Worm (Caenorhabditis elegans) whole organism, mixed stage, embryonic: ENCODE results near the gene cgef-1.

Experiments
- M03D4.4 ChIP-seq: sonication (generic microtip); optimal IDR thresholded peaks from 2 replicates; lab custom pipeline; 2017; ENCODE audit warnings: mild to moderate bottlenecking, missing genetic modification characterization, missing compliant biosample characterization
- ceh-39 ChIP-seq: fragments of 150-350 bp; optimal IDR thresholded peaks from 2 replicates; lab custom pipeline; 2014; ENCODE audit warnings: missing biosample characterization, missing genetic modification characterization
- ceh-43 ChIP-seq: fragments of 200-800 bp; sonication (Bioruptor generic); optimal IDR thresholded peaks from 2 replicates; lab custom pipeline; 2018; ENCODE audit warnings: mild to moderate bottlenecking, missing genetic modification characterization, moderate library complexity, missing compliant biosample characterization
- ces-1 ChIP-seq: fragments of 150-350 bp; optimal IDR thresholded peaks from 2 replicates; lab custom pipeline; 2014; ENCODE audit warnings: missing biosample characterization, missing genetic modification reagents, missing genetic modification characterization
- cnd-1 ChIP-seq: fragments of 200-800 bp; sonication (Bioruptor generic); optimal IDR thresholded peaks from 2 replicates; lab custom pipeline; 2018; ENCODE audit warnings: mild to moderate bottlenecking, missing genetic modification characterization, missing compliant biosample characterization
- drap-1 ChIP-seq: fragments of 200-800 bp; sonication (Bioruptor generic); optimal IDR thresholded peaks from 3 replicates; lab custom pipeline; 2018; ENCODE audit warnings: mild to moderate bottlenecking, missing genetic modification characterization, missing compliant biosample characterization
- elt-1 ChIP-seq: sonication (generic microtip); optimal IDR thresholded peaks from 2 replicates; lab custom pipeline; 2017; ENCODE audit warnings: missing genetic modification characterization, mild to moderate bottlenecking, missing compliant biosample characterization, antibody characterized with exemption, moderate library complexity, borderline replicate concordance; ENCODE audit not compliant: insufficient read depth
- flh-1 ChIP-seq: fragments of 200-800 bp; sonication (Bioruptor generic); optimal IDR thresholded peaks from 2 replicates; lab custom pipeline; 2018; ENCODE audit warnings: mild to moderate bottlenecking, missing genetic modification characterization, moderate library complexity, missing compliant biosample characterization
- ham-2 ChIP-seq: fragments of 200-800 bp; sonication (Bioruptor generic); optimal IDR thresholded peaks from 2 replicates; lab custom pipeline; 2018; ENCODE audit warnings: mild to moderate bottlenecking, missing genetic modification characterization, missing compliant biosample characterization
- hlh-1 ChIP-seq: fragments of 150-350 bp; optimal IDR thresholded peaks from 2 replicates; lab custom pipeline; 2014; ENCODE audit warnings: missing biosample characterization, missing genetic modification reagents, missing genetic modification characterization
- lin-13 ChIP-seq: fragments of 150-350 bp; optimal IDR thresholded peaks from 2 replicates; lab custom pipeline; 2014; ENCODE audit warnings: missing biosample characterization, missing genetic modification characterization
- lsy-2 ChIP-seq: fragments of 150-350 bp; optimal IDR thresholded peaks from 2 replicates; lab custom pipeline; 2014; ENCODE audit warnings: missing biosample characterization, missing genetic modification characterization
- mab-5 ChIP-seq: fragments of 150-350 bp; optimal IDR thresholded peaks from 2 replicates; lab custom pipeline; 2014; ENCODE audit warnings: missing biosample characterization, missing genetic modification characterization
- mep-1 ChIP-seq: fragments of 150-350 bp; optimal IDR thresholded peaks from 2 replicates; lab custom pipeline; 2017; ENCODE audit warnings: missing biosample characterization, missing genetic modification reagents, missing genetic modification characterization, inconsistent platforms
- nhr-12 ChIP-seq: fragments of 150-350 bp; optimal IDR thresholded peaks from 2 replicates; lab custom pipeline; 2014; ENCODE audit warnings: missing biosample characterization, missing genetic modification characterization
- nhr-2 ChIP-seq: fragments of 150-350 bp; optimal IDR thresholded peaks from 2 replicates; lab custom pipeline; 2014; ENCODE audit warnings: missing biosample characterization, missing genetic modification characterization
- nhr-237 ChIP-seq: fragments of 150-350 bp; optimal IDR thresholded peaks from 2 replicates; lab custom pipeline; 2014; ENCODE audit warnings: missing biosample characterization, missing genetic modification characterization
- nhr-28 ChIP-seq: fragments of 150-350 bp; optimal IDR thresholded peaks from 2 replicates; lab custom pipeline; 2014; ENCODE audit warnings: missing biosample characterization, missing genetic modification characterization
- nhr-76 ChIP-seq: sonication (generic microtip); optimal IDR thresholded peaks from 2 replicates; lab custom pipeline; 2017; ENCODE audit warnings: missing biosample characterization, missing genetic modification characterization
- pha-4 ChIP-seq: fragments of 150-350 bp; optimal IDR thresholded peaks from 2 replicates; lab custom pipeline; 2018; ENCODE audit warnings: missing biosample characterization, missing genetic modification reagents, missing genetic modification characterization
- sem-2 ChIP-seq: fragments of 200-800 bp; sonication (Bioruptor generic); optimal IDR thresholded peaks from 2 replicates; lab custom pipeline; 2018; ENCODE audit warnings: mild to moderate bottlenecking, missing genetic modification characterization, missing compliant biosample characterization
- snpc-4 ChIP-seq: fragments of 150-350 bp; optimal IDR thresholded peaks from 2 replicates; lab custom pipeline; 2014; ENCODE audit warnings: missing biosample characterization, missing genetic modification characterization
- sptf-1 ChIP-seq: sonication (generic microtip); optimal IDR thresholded peaks from 2 replicates; lab custom pipeline; 2017; ENCODE audit warnings: mild to moderate bottlenecking, missing genetic modification characterization, moderate library complexity, missing compliant biosample characterization
- tbx-8 ChIP-seq: fragments of 200-800 bp; sonication (Bioruptor generic); optimal IDR thresholded peaks from 2 replicates; lab custom pipeline; 2018; ENCODE audit warnings: mild to moderate bottlenecking, missing genetic modification characterization, moderate library complexity, missing compliant biosample characterization
- unc-120 ChIP-seq: sonication (generic microtip); optimal IDR thresholded peaks from 2 replicates; lab custom pipeline; 2017; ENCODE audit warnings: missing genetic modification characterization, missing compliant biosample characterization; ENCODE audit not compliant: poor library complexity, severe bottlenecking
- unc-39 ChIP-seq: fragments of 150-350 bp; optimal IDR thresholded peaks from 2 replicates; lab custom pipeline; 2014; ENCODE audit warnings: missing biosample characterization, missing genetic modification characterization
- zip-8 ChIP-seq: fragments of 150-350 bp; optimal IDR thresholded peaks from 2 replicates; lab custom pipeline; 2014; ENCODE audit warnings: missing biosample characterization, missing genetic modification characterization
- ztf-11 ChIP-seq: fragments of 150-350 bp; optimal IDR thresholded peaks from 2 replicates; lab custom pipeline; 2014; ENCODE audit warnings: missing biosample characterization, missing genetic modification characterization

cgef-1 gene

ce11 chrX:2818899-2819298 is 47.1 kb downstream of the cgef-1 start:
- TF ChIP-seq ceh-43, result no peak
- no peak for TF ChIP-seq tbx-8 (GFP tag; lab: Kevin White, UChicago)
- TF ChIP-seq ham-2 (GFP tag; lab: Kevin White, UChicago), result no peak
- TF ChIP-seq hlh-1 (tag; lab: Kevin White, UChicago), result no peak
- no peak for TF ChIP-seq ztf-11 (tag; lab: Kevin White, UChicago)
- no peak for TF ChIP-seq mep-1 (tag; lab: Kevin White, UChicago)
- no peak for TF ChIP-seq lsy-2
- no peak for TF ChIP-seq flh-1 (GFP tag; lab: Kevin White, UChicago)
- TF ChIP-seq pha-4 (tag; lab: Kevin White, UChicago), result no peak
- no peak for TF ChIP-seq unc-39
- no peak for TF ChIP-seq sptf-1 (tag; lab: Kevin White, UChicago)
- no peak for TF ChIP-seq sem-2 (GFP tag; lab: Kevin White, UChicago)
- no peak for TF ChIP-seq cnd-1
- TF ChIP-seq M03D4.4 (tag; lab: Kevin White, UChicago), result no peak

ce11 chrX:2819747-2820146 is 47.9 kb downstream of the cgef-1 start:
- TF ChIP-seq ztf-11 (tag; lab: Kevin White, UChicago) (no peak), mab-5 (no peak), nhr-28 (tag; lab: Kevin White, UChicago) (no peak), hlh-1 (tag; lab: Kevin White, UChicago) (no peak), ceh-39 (tag; lab: Kevin White, UChicago) (no peak), cnd-1 (no peak), lin-13 (tag; lab: Kevin White, UChicago) (no peak), nhr-12 (tag; lab: Kevin White, UChicago) (no peak), zip-8 (tag; lab: Kevin White, UChicago) (no peak), elt-1 (tag; lab: Kevin White, UChicago) (no peak), nhr-2 (tag; lab: Kevin White, UChicago) (no peak), sem-2 (GFP tag; lab: Kevin White, UChicago) (no peak), nhr-76 (tag; lab: Kevin White, UChicago) (no peak), ham-2 (GFP tag; lab: Kevin White, UChicago) (no peak), nhr-237 (tag; lab: Kevin White, UChicago) (no peak), unc-120 (tag; lab: Kevin White, UChicago) (no peak), drap-1 (GFP tag; lab: Kevin White, UChicago) (no peak), sptf-1 (tag; lab: Kevin White, UChicago) (no peak), lsy-2 (no peak)
- TF ChIP-seq, all 35 proteins: peak for 0

- TF ChIP-seq hlh-1 (tag; lab: Kevin White, UChicago) (no peak), sptf-1 (tag; lab: Kevin White, UChicago) (no peak), flh-1 (GFP tag; lab: Kevin White, UChicago) (no peak)
- TF ChIP-seq, all 35 proteins: peak for 0
Measured at ce11 chrX:2820148-2820547, 48.3 kb downstream of the cgef-1 start, which contains the start of gene tsp-6. Gene tsp-6, plus strand, starts transcription at chrX:2820448.

ce11 chrX:2826337-2826736 is 54.5 kb downstream of the cgef-1 start:
- no peak for TF ChIP-seq ztf-11 (tag; lab: Kevin White, UChicago)
- TF ChIP-seq, all 35 proteins: peak for 0

- TF ChIP-seq elt-1 (tag; lab: Kevin White, UChicago) (no peak), unc-120 (tag; lab: Kevin White, UChicago) (no peak), pha-4 (tag; lab: Kevin White, UChicago) (no peak), lsy-2 (no peak), ces-1 (GFP tag; lab: Kevin White, UChicago) (no peak), unc-39 (no peak), M03D4.4 (tag; lab: Kevin White, UChicago) (no peak), snpc-4 (no peak), ztf-11 (tag; lab: Kevin White, UChicago) (no peak), nhr-28 (tag; lab: Kevin White, UChicago) (no peak), ham-2 (GFP tag; lab: Kevin White, UChicago) (no peak)
Measured at ce11 chrX:2827702-2828182, 55.9 kb downstream of the cgef-1 start, which contains the start of gene ssr-2. Gene ssr-2, minus strand, starts transcription at chrX:2827752.

- TF ChIP-seq nhr-2 (tag; lab: Kevin White, UChicago) (no peak), nhr-76 (tag; lab: Kevin White, UChicago) (no peak), tbx-8 (GFP tag; lab: Kevin White, UChicago) (no peak), ztf-11 (tag; lab: Kevin White, UChicago) (no peak), pha-4 (tag; lab: Kevin White, UChicago) (no peak), ceh-39 (tag; lab: Kevin White, UChicago) (no peak), ceh-43 (no peak), elt-1 (tag; lab: Kevin White, UChicago) (no peak), unc-120 (tag; lab: Kevin White, UChicago) (no peak)
- TF ChIP-seq, all 35 proteins: peak for 0
Measured at ce11 chrX:2836770-2837169, 64.9 kb downstream of the cgef-1 start.
